Worm (Caenorhabditis elegans): Measurements from ENCODE around the gene algn-2.

Gene algn-2

ce11 chrII:5358137-5358745 lies 16.8 kb upstream of the algn-2 start, which contains the start of the genes F09E5.11 and bmy-1 (continued):
- TF ChIP-seq ama-1 (optimal IDR thresholded peaks at IDR 0.05) (no peak), eor-1 (tag; optimal IDR thresholded peaks at IDR 0.05) (no peak), unc-62 (GFP tag; optimal IDR thresholded peaks at IDR 0.05) (no peak), R02D3.7 (tag; optimal IDR thresholded peaks at IDR 0.05) (peak; percentile 98), unc-39 (tag; optimal IDR thresholded peaks at IDR 0.05) (no peak), nhr-77 (tag; optimal IDR thresholded peaks at IDR 0.05) (no peak), ceh-28 (tag; optimal IDR thresholded peaks at IDR 0.05) (peak; percentile 70)

DNA sequence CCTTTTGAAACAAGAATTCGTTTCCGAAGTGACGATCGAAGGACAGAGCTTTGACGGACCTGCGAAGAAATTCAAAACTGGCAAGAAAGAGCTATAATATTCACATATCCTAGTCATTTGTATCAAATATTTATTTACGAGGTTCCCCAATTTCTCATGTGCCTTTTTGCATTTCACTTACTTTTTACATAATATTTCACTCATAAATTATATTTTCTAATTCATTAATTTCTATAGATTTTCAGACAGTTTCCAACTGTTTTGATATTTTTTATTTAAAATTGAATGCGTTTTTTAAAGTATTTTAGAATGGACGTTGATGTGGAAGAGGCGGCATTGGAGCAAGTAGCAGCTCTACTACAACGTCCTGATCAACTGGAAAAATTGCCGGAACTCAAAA lies 15.8 kb upstream of the algn-2 start, which contains the start of gene sec-6:
Gene sec-6 (plus strand): TSS at position 301 of the 400 bp plus-strand sequence.
- TF ChIP-seq jun-1 (tag; optimal IDR thresholded peaks at IDR 0.05): no peak
- no peak for TF ChIP-seq nhr-28 (tag; optimal IDR thresholded peaks at IDR 0.05)
- no peak for TF ChIP-seq ceh-9 (tag; optimal IDR thresholded peaks at IDR 0.05)
- no peak for TF ChIP-seq pqm-1 (tag; optimal IDR thresholded peaks at IDR 0.05)
- TF ChIP-seq egl-27 (tag; optimal IDR thresholded peaks at IDR 0.05): no peak
- no peak for TF ChIP-seq nhr-67 (tag; optimal IDR thresholded peaks at IDR 0.05)
- no peak for TF ChIP-seq nhr-43 (tag; optimal IDR thresholded peaks at IDR 0.05; ENCODE audit: poor library complexity, severe bottlenecking)
- TF ChIP-seq egl-5 (tag; optimal IDR thresholded peaks at IDR 0.05): no peak
- TF ChIP-seq ama-1 (optimal IDR thresholded peaks at IDR 0.05): no peak
- no peak for TF ChIP-seq unc-39 (tag; optimal IDR thresholded peaks at IDR 0.05)
- no peak for TF ChIP-seq lsy-12 (tag; optimal IDR thresholded peaks at IDR 0.05)
- no peak for TF ChIP-seq hmg-11 (tag; optimal IDR thresholded peaks at IDR 0.05)
- TF ChIP-seq ceh-82 (tag; optimal IDR thresholded peaks at IDR 0.05): no peak
- TF ChIP-seq unc-62 (GFP tag; optimal IDR thresholded peaks at IDR 0.05): no peak
- TF ChIP-seq R02D3.7 (tag; optimal IDR thresholded peaks at IDR 0.05): no peak
- TF ChIP-seq zag-1 (tag; optimal IDR thresholded peaks at IDR 0.05): no peak
- TF ChIP-seq elt-1 (tag; optimal IDR thresholded peaks at IDR 0.05): no peak

- TF ChIP-seq pqm-1 (tag; optimal IDR thresholded peaks at IDR 0.05) (no peak), unc-62 (GFP tag; optimal IDR thresholded peaks at IDR 0.05) (no peak), zag-1 (tag; optimal IDR thresholded peaks at IDR 0.05) (no peak), egl-27 (tag; optimal IDR thresholded peaks at IDR 0.05) (no peak), unc-39 (tag; optimal IDR thresholded peaks at IDR 0.05) (no peak), tbx-2 (tag; optimal IDR thresholded peaks at IDR 0.05) (no peak), nhr-77 (tag; optimal IDR thresholded peaks at IDR 0.05) (no peak), eor-1 (tag; optimal IDR thresholded peaks at IDR 0.05) (no peak), ztf-4 (tag; optimal IDR thresholded peaks at IDR 0.05) (no peak), ceh-16 (tag; optimal IDR thresholded peaks at IDR 0.05) (no peak)
Observed at ce11 chrII:5364516-5364915, 10.6 kb upstream of the algn-2 start.

ce11 chrII:5365645-5366044 lies 9.4 kb upstream of the algn-2 start, which contains the start of gene F09E5.16:
F09E5.16 (minus strand) TSS chrII:5365745.
- no peak for TF ChIP-seq lin-15B (tag; optimal IDR thresholded peaks at IDR 0.05)
- no peak for TF ChIP-seq elt-2 (tag; optimal IDR thresholded peaks at IDR 0.05)
- no peak for TF ChIP-seq snpc-4 (tag; optimal IDR thresholded peaks at IDR 0.05)

ce11 chrII:5370641-5371040 lies 4.4 kb upstream of the algn-2 start, which contains the start of gene F09E5.12:
F09E5.12 (minus strand) TSS chrII:5370741.
- TF ChIP-seq nhr-25 (tag; optimal IDR thresholded peaks at IDR 0.05): no peak
- TF ChIP-seq nfya-1 (tag; optimal IDR thresholded peaks at IDR 0.05; ENCODE audit: insufficient read depth): no peak
- no peak for TF ChIP-seq lsy-12 (tag; optimal IDR thresholded peaks at IDR 0.05)
- no peak for TF ChIP-seq nhr-67 (tag; optimal IDR thresholded peaks at IDR 0.05)
- no peak for TF ChIP-seq elt-1 (tag; optimal IDR thresholded peaks at IDR 0.05)
- no peak for TF ChIP-seq ceh-28 (tag; optimal IDR thresholded peaks at IDR 0.05)
- TF ChIP-seq mml-1 (tag; optimal IDR thresholded peaks at IDR 0.05): no peak
- TF ChIP-seq lin-39 (tag; optimal IDR thresholded peaks at IDR 0.05): no peak
- TF ChIP-seq ceh-9 (tag; optimal IDR thresholded peaks at IDR 0.05): no peak
- no peak for TF ChIP-seq ceh-82 (tag; optimal IDR thresholded peaks at IDR 0.05)
- no peak for TF ChIP-seq nhr-237 (tag; optimal IDR thresholded peaks at IDR 0.05)
- TF ChIP-seq aly-2 (tag; optimal IDR thresholded peaks at IDR 0.05): no peak

Data from whole organism, L3 larva.